Worm (Caenorhabditis elegans) whole organism, L2 larva: Measurements from ENCODE around the gene B0524.6.

ENCODE experiments used
- C34F6.9 ChIP-seq: fragments of 150-350 bp; optimal IDR thresholded peaks from 2 replicates; lab custom pipeline; 2014; ENCODE audit warnings: missing biosample characterization, missing genetic modification characterization
- R02D3.7 ChIP-seq: fragments of 150-350 bp; optimal IDR thresholded peaks from 2 replicates; lab custom pipeline; 2014; ENCODE audit warnings: missing biosample characterization, missing genetic modification characterization
- Y55F3AM.14 ChIP-seq: fragments of 200-800 bp; sonication (Bioruptor generic); optimal IDR thresholded peaks from 2 replicates; lab custom pipeline; 2018; ENCODE audit warnings: mild to moderate bottlenecking, missing genetic modification characterization, missing compliant biosample characterization
- ZK546.5 ChIP-seq: sonication (generic microtip); optimal IDR thresholded peaks from 2 replicates; lab custom pipeline; 2017; ENCODE audit warnings: missing biosample characterization, missing genetic modification characterization
- alr-1 ChIP-seq: fragments of 150-350 bp; optimal IDR thresholded peaks from 2 replicates; lab custom pipeline; 2014; ENCODE audit warnings: missing biosample characterization, missing genetic modification characterization
- ama-1 ChIP-seq: fragments of 150-350 bp; optimal IDR thresholded peaks from 2 replicates; lab custom pipeline; 2018; ENCODE audit warnings: inconsistent platforms
- blmp-1 ChIP-seq: sonication (generic microtip); optimal IDR thresholded peaks from 2 replicates; lab custom pipeline; 2017; ENCODE audit warnings: missing genetic modification characterization, mild to moderate bottlenecking, missing compliant biosample characterization, antibody characterized with exemption, moderate library complexity; ENCODE audit not compliant: insufficient read depth
- ceh-16 ChIP-seq: fragments of 150-350 bp; optimal IDR thresholded peaks from 2 replicates; lab custom pipeline; 2014; ENCODE audit warnings: missing biosample characterization, missing genetic modification characterization
- crh-2 ChIP-seq: sonication (generic microtip); optimal IDR thresholded peaks from 2 replicates; lab custom pipeline; 2017; ENCODE audit warnings: missing biosample characterization, missing genetic modification characterization
- egl-27 ChIP-seq: sonication (generic microtip); optimal IDR thresholded peaks from 3 replicates; lab custom pipeline; 2017; ENCODE audit warnings: missing biosample characterization, missing genetic modification reagents, missing genetic modification characterization
- elt-1 ChIP-seq: fragments of 150-350 bp; optimal IDR thresholded peaks from 2 replicates; lab custom pipeline; 2014; ENCODE audit warnings: missing biosample characterization, missing genetic modification characterization
- elt-3 ChIP-seq: sonication (generic microtip); optimal IDR thresholded peaks from 2 replicates; lab custom pipeline; 2017; ENCODE audit warnings: missing biosample characterization, missing genetic modification characterization
- gmeb-1 ChIP-seq: fragments of 150-350 bp; optimal IDR thresholded peaks from 2 replicates; lab custom pipeline; 2014; ENCODE audit warnings: missing biosample characterization, missing genetic modification characterization
- lin-13 ChIP-seq: fragments of 150-350 bp; optimal IDR thresholded peaks from 2 replicates; lab custom pipeline; 2014; ENCODE audit warnings: missing biosample characterization, missing genetic modification reagents, missing genetic modification characterization
- lin-39 ChIP-seq: fragments of 150-350 bp; optimal IDR thresholded peaks from 2 replicates; lab custom pipeline; 2014; ENCODE audit warnings: missing biosample characterization, missing genetic modification reagents, missing genetic modification characterization
- lsy-2 ChIP-seq, 2 experiments: fragments of 150-350 bp in 1 of 2; sonication (generic microtip) in 1 of 2; optimal IDR thresholded peaks; 2 replicates each; lab custom pipeline; 2014 to 2017; ENCODE audit warnings: missing biosample characterization in 2 of 2, missing genetic modification characterization in 2 of 2
- mab-5 ChIP-seq: fragments of 150-350 bp; optimal IDR thresholded peaks from 2 replicates; lab custom pipeline; 2014; ENCODE audit warnings: missing biosample characterization, missing genetic modification characterization
- nhr-129 ChIP-seq: fragments of 150-350 bp; optimal IDR thresholded peaks from 2 replicates; lab custom pipeline; 2014; ENCODE audit warnings: missing biosample characterization, missing genetic modification characterization
- nhr-21 ChIP-seq: fragments of 150-350 bp; optimal IDR thresholded peaks from 2 replicates; lab custom pipeline; 2014; ENCODE audit warnings: missing biosample characterization, missing genetic modification characterization
- nhr-23 ChIP-seq: fragments of 150-350 bp; optimal IDR thresholded peaks from 2 replicates; lab custom pipeline; 2014; ENCODE audit warnings: missing biosample characterization, missing genetic modification reagents, missing genetic modification characterization
- nhr-237 ChIP-seq: fragments of 150-350 bp; optimal IDR thresholded peaks from 2 replicates; lab custom pipeline; 2014; ENCODE audit warnings: missing biosample characterization, missing genetic modification characterization
- nhr-25 ChIP-seq: fragments of 150-350 bp; sonication (generic microtip); optimal IDR thresholded peaks from 3 replicates; lab custom pipeline; 2014; ENCODE audit warnings: missing biosample characterization, missing genetic modification characterization
- nhr-77 ChIP-seq: fragments of 150-350 bp; optimal IDR thresholded peaks from 2 replicates; lab custom pipeline; 2014; ENCODE audit warnings: missing biosample characterization, missing genetic modification characterization
- skn-1 ChIP-seq: sonication (generic microtip); optimal IDR thresholded peaks from 2 replicates; lab custom pipeline; 2017; ENCODE audit warnings: missing biosample characterization, missing genetic modification characterization
- sma-3 ChIP-seq: sonication (generic microtip); optimal IDR thresholded peaks from 2 replicates; lab custom pipeline; 2016; ENCODE audit warnings: missing genetic modification reagents, missing genetic modification characterization, missing compliant biosample characterization
- sma-9 ChIP-seq, 2 experiments: fragments of 150-350 bp in 1 of 2; sonication (generic microtip) in 1 of 2; optimal IDR thresholded peaks; 2 replicates each; lab custom pipeline; 2014 to 2016; ENCODE audit warnings: missing genetic modification characterization in 2 of 2, mild to moderate bottlenecking in 1 of 2, missing biosample characterization in 1 of 2, missing compliant biosample characterization in 1 of 2, missing genetic modification reagents in 1 of 2, moderate library complexity in 1 of 2
- snpc-4 ChIP-seq: fragments of 150-350 bp; optimal IDR thresholded peaks from 2 replicates; lab custom pipeline; 2014; ENCODE audit warnings: missing biosample characterization, missing genetic modification characterization
- unc-39 ChIP-seq: fragments of 150-350 bp; optimal IDR thresholded peaks from 2 replicates; lab custom pipeline; 2014; ENCODE audit warnings: missing biosample characterization, missing genetic modification characterization
- unc-55 ChIP-seq: fragments of 150-350 bp; sonication (generic microtip); optimal IDR thresholded peaks from 3 replicates; lab custom pipeline; 2014; ENCODE audit warnings: missing biosample characterization, missing genetic modification reagents, missing genetic modification characterization
- zag-1 ChIP-seq: fragments of 150-350 bp; optimal IDR thresholded peaks from 2 replicates; lab custom pipeline; 2014; ENCODE audit warnings: missing biosample characterization, missing genetic modification characterization
- ztf-1 ChIP-seq: fragments of 200-800 bp; sonication (Bioruptor generic); conservative IDR thresholded peaks from 2 replicates; pipeline ENCODE4 v1.3.6; 2022; ENCODE audit warnings: missing genetic modification characterization, missing compliant biosample characterization
- ztf-11 ChIP-seq: sonication (generic microtip); optimal IDR thresholded peaks from 2 replicates; lab custom pipeline; 2017; ENCODE audit warnings: missing biosample characterization, missing genetic modification characterization
- ztf-4 ChIP-seq: fragments of 150-350 bp; optimal IDR thresholded peaks from 2 replicates; lab custom pipeline; 2014; ENCODE audit warnings: missing biosample characterization, missing genetic modification characterization

Gene B0524.6

DNA sequence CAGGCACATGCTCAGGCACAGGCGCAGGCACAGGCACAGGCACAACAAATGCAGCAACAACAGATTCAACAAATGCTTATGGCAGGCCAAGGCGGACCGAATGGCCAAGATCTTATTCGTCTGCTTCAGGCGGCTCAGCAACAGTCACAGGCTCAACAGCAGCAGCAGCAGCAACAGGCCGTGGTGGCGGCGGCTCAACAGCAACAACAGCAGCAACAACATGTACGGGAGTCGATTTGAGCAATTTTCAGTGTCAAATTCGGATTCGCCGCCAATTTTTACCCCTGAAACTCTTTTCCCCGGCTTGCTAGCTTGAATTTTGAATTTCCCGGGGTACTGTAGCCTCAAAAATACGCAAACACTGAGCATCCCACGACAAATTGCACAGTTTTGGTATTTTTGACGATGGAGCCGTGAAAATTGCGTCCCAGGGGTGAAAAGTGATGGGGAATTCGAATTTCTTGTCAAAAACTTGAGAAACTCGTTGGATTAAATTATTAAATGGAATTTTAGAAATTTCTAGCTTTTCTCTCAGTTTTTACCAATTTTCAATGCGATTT is 32.5 kb upstream of the B0524.6 start:
- TF ChIP-seq ztf-4, result no peak
- TF ChIP-seq lsy-2 (tag; optimal IDR thresholded peaks at IDR 0.05; lab: Kevin White, UChicago), result peak in 1 of 2 experiments; percentile 60
- TF ChIP-seq lin-13 (GFP tag; lab: Kevin White, UChicago), result peak; percentile 70
- TF ChIP-seq, all 48 proteins: peak for 2

ce11 chrIII:1934141-1934540 is 28.7 kb upstream of the B0524.6 start:
- TF ChIP-seq ZK546.5 (tag; lab: Kevin White, UChicago) (no peak), snpc-4 (tag; lab: Kevin White, UChicago) (no peak), unc-39 (tag; lab: Kevin White, UChicago) (no peak), ceh-16 (tag; lab: Kevin White, UChicago) (no peak), zag-1 (no peak), lsy-2 (tag; optimal IDR thresholded peaks at IDR 0.05; lab: Kevin White, UChicago) (no peak), egl-27 (no peak)

- TF ChIP-seq ztf-4 (no peak), elt-3 (tag; lab: Kevin White, UChicago) (no peak), egl-27 (no peak), sma-9 (GFP tag; optimal IDR thresholded peaks at IDR 0.05; lab: Kevin White, UChicago) (no peak), sma-9 (tag; optimal IDR thresholded peaks at IDR 0.05; lab: Kevin White, UChicago) (no peak), C34F6.9 (tag; lab: Kevin White, UChicago) (no peak), lin-39 (no peak)
- TF ChIP-seq, all 48 proteins: peak for 0
These were observed 26.6 kb upstream of the B0524.6 start for ce11 chrIII:1932018-1932417.

DNA sequence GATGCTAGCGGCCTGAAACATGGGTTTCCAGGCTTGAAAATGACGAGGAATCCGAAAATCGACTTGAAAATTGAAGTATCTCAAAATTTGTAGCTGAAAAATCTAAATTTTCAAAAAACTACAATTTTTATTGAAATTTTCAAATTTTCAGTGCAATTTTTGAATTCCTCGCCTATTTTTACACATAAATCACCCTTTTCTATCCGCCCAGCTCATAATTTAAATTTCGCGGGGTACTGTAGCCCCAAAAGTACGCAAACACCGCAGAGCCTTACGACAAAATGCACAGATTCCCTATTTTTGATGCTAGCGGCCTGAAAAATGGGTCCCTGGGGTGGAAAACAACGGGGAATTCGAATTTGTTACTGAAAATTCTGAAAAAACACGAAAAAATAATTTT is 26.1 kb upstream of the B0524.6 start:
- TF ChIP-seq lin-13 (GFP tag; lab: Kevin White, UChicago) (peak; percentile 26), blmp-1 (tag; lab: Kevin White, UChicago) (no peak), R02D3.7 (no peak), lsy-2 (tag; optimal IDR thresholded peaks at IDR 0.05; lab: Kevin White, UChicago) (peak in 1 of 2 experiments; percentile 63), nhr-21 (tag; lab: Kevin White, UChicago) (no peak), crh-2 (tag; lab: Kevin White, UChicago) (no peak)
- TF ChIP-seq, all 48 proteins: peak for 2

- TF ChIP-seq unc-39 (tag; lab: Kevin White, UChicago) (no peak), unc-55 (no peak), elt-3 (tag; lab: Kevin White, UChicago) (no peak), gmeb-1 (tag; lab: Kevin White, UChicago) (no peak), ztf-11 (tag; lab: Kevin White, UChicago) (no peak), crh-2 (tag; lab: Kevin White, UChicago) (no peak), lin-39 (no peak), nhr-23 (tag; lab: Kevin White, UChicago) (no peak), ztf-4 (no peak), sma-9 (GFP tag; optimal IDR thresholded peaks at IDR 0.05; lab: Kevin White, UChicago) (no peak), sma-9 (tag; optimal IDR thresholded peaks at IDR 0.05; lab: Kevin White, UChicago) (no peak), nhr-25 (tag; lab: Kevin White, UChicago) (no peak), ztf-1 (GFP tag; lab: Robert Waterston, UW) (no peak), Y55F3AM.14 (no peak)
These were observed 25.4 kb upstream of the B0524.6 start for ce11 chrIII:1930714-1931273.

DNA sequence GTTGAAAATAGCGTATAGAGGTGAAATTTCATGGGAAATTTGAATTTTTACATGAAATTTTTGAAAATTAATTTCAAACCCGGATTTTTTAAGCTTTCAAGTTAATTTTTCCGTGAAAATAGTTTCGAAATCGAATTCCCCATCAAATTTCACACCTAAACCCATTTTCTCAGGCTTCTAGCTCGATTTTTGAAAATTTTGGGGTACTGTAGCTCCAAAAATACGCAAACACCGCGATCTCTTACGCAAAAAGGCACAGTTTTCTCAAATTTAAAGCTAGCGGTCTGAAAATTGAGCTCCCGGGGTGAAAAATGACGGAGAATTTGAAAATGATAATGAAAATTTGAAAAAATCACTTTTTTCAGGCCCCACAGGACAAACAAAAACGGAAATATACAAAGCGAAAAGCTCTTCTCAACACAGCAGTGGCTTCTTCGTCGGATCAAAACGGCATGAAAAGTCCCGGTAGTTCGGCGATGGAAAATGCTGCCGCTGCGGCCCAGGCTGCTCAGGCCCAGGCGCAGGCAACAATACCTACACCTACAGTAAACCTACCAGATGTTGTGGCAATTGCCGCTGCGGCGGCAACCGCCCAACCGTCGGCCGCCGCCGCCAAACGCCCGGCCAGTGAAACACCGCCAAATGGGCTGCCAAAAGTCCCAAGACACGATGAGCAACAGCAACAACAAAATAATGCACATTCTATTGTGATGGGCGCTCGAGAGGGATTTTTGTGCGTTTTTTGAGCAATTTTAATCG is 23.5 kb upstream of the B0524.6 start:
- peak; percentile 60 for TF ChIP-seq lin-13 (GFP tag; lab: Kevin White, UChicago)
- TF ChIP-seq ama-1 (lab: Kevin White, UChicago), result no peak
- no peak for TF ChIP-seq ceh-16 (tag; lab: Kevin White, UChicago)
- no peak for TF ChIP-seq sma-3 (GFP tag; lab: Kevin White, UChicago)
- no peak for TF ChIP-seq nhr-129 (tag; lab: Kevin White, UChicago)
- TF ChIP-seq R02D3.7, result no peak
- TF ChIP-seq lin-39, result no peak
- peak; percentile 2 to 63 for TF ChIP-seq lsy-2 (tag; optimal IDR thresholded peaks at IDR 0.05; lab: Kevin White, UChicago)
- no peak for TF ChIP-seq mab-5 (tag; lab: Kevin White, UChicago)
- TF ChIP-seq nhr-237 (tag; lab: Kevin White, UChicago), result no peak
- TF ChIP-seq alr-1 (tag; lab: Kevin White, UChicago), result no peak
- TF ChIP-seq elt-1, result no peak
- no peak for TF ChIP-seq skn-1 (tag; lab: Kevin White, UChicago)
- no peak for TF ChIP-seq nhr-77 (tag; lab: Kevin White, UChicago)
- TF ChIP-seq gmeb-1 (tag; lab: Kevin White, UChicago), result no peak
